Worm (Caenorhabditis elegans) whole organism, late embryonic: ENCODE results near the gene F56B3.4.

Source experiments
- ceh-19 ChIP-seq: fragments of 200-800 bp; sonication (Bioruptor generic); optimal IDR thresholded peaks from 2 replicates; lab custom pipeline; 2018; ENCODE audit warnings: mild to moderate bottlenecking, missing genetic modification characterization, missing compliant biosample characterization
- dmd-4 ChIP-seq: sonication (generic microtip); optimal IDR thresholded peaks from 2 replicates; lab custom pipeline; 2016; ENCODE audit warnings: borderline replicate concordance, missing genetic modification characterization, missing compliant biosample characterization
- elt-2 ChIP-seq: sonication (generic microtip); optimal IDR thresholded peaks from 2 replicates; lab custom pipeline; 2016; ENCODE audit warnings: missing genetic modification reagents, missing genetic modification characterization, missing compliant biosample characterization
- pha-4 ChIP-seq: fragments of 150-350 bp; optimal IDR thresholded peaks from 2 replicates; lab custom pipeline; 2018; ENCODE audit warnings: missing biosample characterization, missing genetic modification reagents, missing genetic modification characterization
- sox-2 ChIP-seq: fragments of 200-800 bp; sonication (Bioruptor generic); IDR thresholded peaks from 2 replicates; pipeline ENCODE4 v1.3.6; 2022; ENCODE audit warnings: missing genetic modification reagents, missing genetic modification characterization, missing compliant biosample characterization
- ttx-3 ChIP-seq: sonication (generic microtip); optimal IDR thresholded peaks from 2 replicates; lab custom pipeline; 2016; ENCODE audit warnings: missing genetic modification reagents, missing genetic modification characterization, missing compliant biosample characterization

ce11 chrIV:762016-762459 lies 32.0 kb downstream of the F56B3.4 start:
- no peak for TF ChIP-seq ttx-3 (tag; lab: Kevin White, UChicago)
- no peak for TF ChIP-seq pha-4 (tag; lab: Kevin White, UChicago)
- no peak for TF ChIP-seq ceh-19 (GFP tag; lab: Kevin White, UChicago)
- TF ChIP-seq sox-2 (GFP tag; lab: Robert Waterston, UW): no peak
- TF ChIP-seq elt-2 (tag; lab: Kevin White, UChicago): no peak
- TF ChIP-seq dmd-4 (tag; lab: Kevin White, UChicago): no peak
